Worm (Caenorhabditis elegans): Measurements from ENCODE around the gene F49A5.10.

F49A5.10 gene

ce11 chrV:16853956-16854683 lies 20.9 kb upstream of the F49A5.10 start, which contains the start of the genes clec-35 and clec-27:
Gene clec-35, minus strand, starts transcription at chrV:16854056.
Gene clec-27, plus strand, starts transcription at chrV:16854633.
- TF ChIP-seq bed-3 (GFP tag; optimal IDR thresholded peaks at IDR 0.05): no peak

ce11 chrV:16857977-16858479 lies 17.0 kb upstream of the F49A5.10 start, which contains the start of the genes clec-31 and clec-22:
Gene clec-31, minus strand, starts transcription at chrV:16858077.
Gene clec-22, plus strand, starts transcription at chrV:16858429.
- no peak for TF ChIP-seq ceh-43 (GFP tag; optimal IDR thresholded peaks at IDR 0.05)
- no peak for TF ChIP-seq ztf-11 (tag; optimal IDR thresholded peaks at IDR 0.05)
- no peak for TF ChIP-seq zip-8 (tag; optimal IDR thresholded peaks at IDR 0.05)
- TF ChIP-seq unc-120 (tag; optimal IDR thresholded peaks at IDR 0.05; ENCODE audit: poor library complexity, severe bottlenecking): no peak
- TF ChIP-seq tbx-8 (GFP tag; optimal IDR thresholded peaks at IDR 0.05): no peak
- TF ChIP-seq lin-13 (tag; optimal IDR thresholded peaks at IDR 0.05): no peak
- no peak for TF ChIP-seq ceh-39 (tag; optimal IDR thresholded peaks at IDR 0.05)
- no peak for TF ChIP-seq lin-32 (GFP tag; optimal IDR thresholded peaks at IDR 0.05)
- no peak for TF ChIP-seq ham-2 (GFP tag; optimal IDR thresholded peaks at IDR 0.05)
- TF ChIP-seq nhr-2 (tag; optimal IDR thresholded peaks at IDR 0.05): no peak
- TF ChIP-seq sem-2 (GFP tag; optimal IDR thresholded peaks at IDR 0.05): no peak
- no peak for TF ChIP-seq ces-1 (GFP tag; optimal IDR thresholded peaks at IDR 0.05)
- TF ChIP-seq drap-1 (GFP tag; optimal IDR thresholded peaks at IDR 0.05): no peak
- no peak for TF ChIP-seq lsy-2 (tag; optimal IDR thresholded peaks at IDR 0.05)
- TF ChIP-seq bed-3 (GFP tag; optimal IDR thresholded peaks at IDR 0.05): no peak
- no peak for TF ChIP-seq sptf-1 (tag; optimal IDR thresholded peaks at IDR 0.05)
- TF ChIP-seq nhr-28 (tag; optimal IDR thresholded peaks at IDR 0.05): no peak
- no peak for TF ChIP-seq M03D4.4 (tag; optimal IDR thresholded peaks at IDR 0.05)
- TF ChIP-seq nhr-76 (tag; optimal IDR thresholded peaks at IDR 0.05): no peak

DNA sequence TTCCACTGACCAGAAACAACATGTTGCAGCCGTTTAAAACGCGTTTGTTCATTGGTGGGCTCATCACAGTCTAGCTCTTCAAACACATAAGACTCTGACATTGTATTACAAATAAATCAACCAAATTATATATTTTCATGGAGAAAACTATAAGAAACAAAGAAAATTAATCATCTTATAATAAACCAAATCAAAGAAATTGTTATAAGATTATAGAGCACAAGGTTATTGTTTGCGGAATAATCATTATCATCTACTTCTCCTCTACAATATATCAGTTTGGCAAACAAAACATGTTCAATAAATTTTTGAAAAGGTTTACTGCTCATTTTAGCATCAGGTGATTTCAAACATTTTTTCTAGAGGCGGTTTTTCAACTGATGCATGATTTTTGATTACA lies 13.3 kb upstream of the F49A5.10 start, which contains the start of the genes clec-32 and clec-24:
Gene clec-32, minus strand, starts transcription at position 101 of the 400 bp plus-strand sequence.
Gene clec-24, plus strand, starts transcription at position 294 of the 400 bp plus-strand sequence.
- TF ChIP-seq elt-3 (tag; optimal IDR thresholded peaks at IDR 0.05) (no peak), ceh-43 (GFP tag; optimal IDR thresholded peaks at IDR 0.05) (no peak), ztf-11 (tag; optimal IDR thresholded peaks at IDR 0.05) (no peak), ceh-39 (tag; optimal IDR thresholded peaks at IDR 0.05) (no peak), unc-39 (tag; optimal IDR thresholded peaks at IDR 0.05) (no peak), nhr-28 (tag; optimal IDR thresholded peaks at IDR 0.05) (no peak), M03D4.4 (tag; optimal IDR thresholded peaks at IDR 0.05) (no peak)

- TF ChIP-seq ham-2 (GFP tag; optimal IDR thresholded peaks at IDR 0.05): no peak
- TF ChIP-seq nhr-76 (tag; optimal IDR thresholded peaks at IDR 0.05): no peak
- TF ChIP-seq bed-3 (GFP tag; optimal IDR thresholded peaks at IDR 0.05): no peak
- no peak for TF ChIP-seq nhr-237 (tag; optimal IDR thresholded peaks at IDR 0.05)
These were observed 9.7 kb upstream of the F49A5.10 start, which contains the start of gene clec-28 for ce11 chrV:16865404-16865803. Gene clec-28, plus strand, starts transcription at chrV:16865704.

DNA sequence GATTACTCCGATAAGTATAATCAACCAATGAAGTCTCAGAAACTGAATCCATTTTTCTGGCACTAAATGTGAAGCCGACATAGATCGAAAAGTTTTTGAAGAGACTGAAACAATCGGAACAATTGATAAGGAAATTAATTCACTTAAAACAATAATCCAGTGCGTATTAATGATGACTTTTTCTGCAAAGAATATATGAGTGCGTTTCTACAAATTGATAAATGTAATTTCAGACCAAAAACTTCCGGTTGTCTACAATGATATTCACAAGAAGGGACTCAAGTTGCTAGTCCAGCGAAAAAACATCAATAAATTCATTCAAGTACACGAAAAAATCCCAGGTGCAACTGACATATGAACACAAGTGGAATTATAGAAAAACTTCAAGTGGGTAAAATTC lies 5.3 kb upstream of the F49A5.10 start, which contains the start of gene clec-33:
Gene clec-33, minus strand, starts transcription at position 101 of the 400 bp plus-strand sequence.
- TF ChIP-seq nhr-76 (tag; optimal IDR thresholded peaks at IDR 0.05): no peak
- no peak for TF ChIP-seq blmp-1 (tag; optimal IDR thresholded peaks at IDR 0.05)
- TF ChIP-seq unc-39 (tag; optimal IDR thresholded peaks at IDR 0.05): no peak
- no peak for TF ChIP-seq M03D4.4 (tag; optimal IDR thresholded peaks at IDR 0.05)
- TF ChIP-seq ces-1 (GFP tag; optimal IDR thresholded peaks at IDR 0.05): no peak
- TF ChIP-seq nhr-28 (tag; optimal IDR thresholded peaks at IDR 0.05): no peak
- no peak for TF ChIP-seq mab-5 (tag; optimal IDR thresholded peaks at IDR 0.05)
- no peak for TF ChIP-seq nhr-12 (tag; optimal IDR thresholded peaks at IDR 0.05)
- no peak for TF ChIP-seq unc-62 (GFP tag; optimal IDR thresholded peaks at IDR 0.05)
- no peak for TF ChIP-seq mep-1 (tag; optimal IDR thresholded peaks at IDR 0.05)
- TF ChIP-seq ham-2 (GFP tag; optimal IDR thresholded peaks at IDR 0.05): no peak
- TF ChIP-seq pha-4 (tag; optimal IDR thresholded peaks at IDR 0.05): no peak
- no peak for TF ChIP-seq lin-13 (tag; optimal IDR thresholded peaks at IDR 0.05)
- TF ChIP-seq flh-1 (GFP tag; optimal IDR thresholded peaks at IDR 0.05): no peak
